Fruit fly (Drosophila melanogaster) whole organism, embryonic: ENCODE measurements around the gene RpS26.

Experiments
- Aef1 ChIP-seq: fragments of 200-800 bp; sonication (Bioruptor generic); IDR thresholded peaks from 3 replicates; pipeline ENCODE4 v1.3.6; 2022; ENCODE audit warnings: missing biosample characterization, missing genetic modification characterization
- Awh ChIP-seq: fragments of 200-800 bp; sonication (Bioruptor generic); IDR thresholded peaks from 2 replicates; pipeline ENCODE4, ENCODE4 v1.3.6; 2022; ENCODE audit warnings: missing biosample characterization, missing genetic modification characterization
- CG10654 ChIP-seq: fragments of 200-800 bp; sonication (Bioruptor generic); optimal IDR thresholded peaks from 2 replicates; lab custom pipeline; 2016; ENCODE audit warnings: missing biosample characterization, missing genetic modification characterization
- CG11456 ChIP-seq: fragments of 200-800 bp; sonication (Bioruptor generic); IDR thresholded peaks from 3 replicates; pipeline ENCODE4 v1.3.6; 2022; ENCODE audit warnings: missing biosample characterization, missing genetic modification characterization
- CG11560 ChIP-seq: fragments of 200-800 bp; sonication (Bioruptor generic); IDR thresholded peaks from 3 replicates; pipeline ENCODE4 v1.3.6; 2022; ENCODE audit warnings: missing biosample characterization, missing genetic modification characterization
- CG12942 ChIP-seq: fragments of 200-800 bp; sonication (Bioruptor generic); optimal IDR thresholded peaks from 3 replicates; lab custom pipeline; 2016; ENCODE audit warnings: missing biosample characterization, missing genetic modification characterization
- CG13123 ChIP-seq: fragments of 200-800 bp; sonication (Bioruptor generic); optimal IDR thresholded peaks from 2 replicates; lab custom pipeline; 2016; ENCODE audit warnings: missing biosample characterization, missing genetic modification characterization
- CG16779 ChIP-seq: fragments of 200-800 bp; sonication (Bioruptor generic); IDR thresholded peaks from 2 replicates; pipeline ENCODE4 v1.3.6; 2022; ENCODE audit warnings: missing biosample characterization, missing genetic modification characterization
- CG17361 ChIP-seq: fragments of 200-800 bp; sonication (Bioruptor generic); IDR thresholded peaks from 3 replicates; pipeline ENCODE4 v1.3.6; 2022; ENCODE audit warnings: missing biosample characterization, missing genetic modification characterization
- CG3065 ChIP-seq: fragments of 200-800 bp; sonication (Bioruptor generic); optimal IDR thresholded peaks from 2 replicates; lab custom pipeline; 2016; ENCODE audit warnings: missing biosample characterization, missing genetic modification characterization
- CG3407 ChIP-seq: fragments of 200-800 bp; sonication (Bioruptor generic); optimal IDR thresholded peaks from 2 replicates; lab custom pipeline; 2018; ENCODE audit warnings: missing biosample characterization, mild to moderate bottlenecking, missing genetic modification characterization
- CG4424 ChIP-seq: fragments of 200-800 bp; sonication (Bioruptor generic); optimal IDR thresholded peaks from 3 replicates; lab custom pipeline; 2016; ENCODE audit warnings: missing biosample characterization, missing genetic modification characterization
- CG6272 ChIP-seq: fragments of 200-800 bp; sonication (Bioruptor generic); IDR thresholded peaks from 2 replicates; pipeline ENCODE4 v1.3.6; 2022; ENCODE audit warnings: missing biosample characterization, missing genetic modification characterization
- CG7556 ChIP-seq: fragments of 200-800 bp; sonication (Bioruptor generic); optimal IDR thresholded peaks from 2 replicates; lab custom pipeline; 2017; ENCODE audit warnings: missing biosample characterization, mild to moderate bottlenecking, missing genetic modification characterization
- CG7963 ChIP-seq: fragments of 200-800 bp; sonication (Bioruptor generic); IDR thresholded peaks from 3 replicates; pipeline ENCODE4 v1.3.6; 2022; ENCODE audit warnings: missing biosample characterization, missing genetic modification characterization; ENCODE audit not compliant: partially characterized antibody
- CG8359 ChIP-seq: fragments of 200-800 bp; sonication (Bioruptor generic); optimal IDR thresholded peaks from 2 replicates; lab custom pipeline; 2017; ENCODE audit warnings: missing biosample characterization, mild to moderate bottlenecking, missing genetic modification characterization, borderline replicate concordance
- CG9876 ChIP-seq: fragments of 200-800 bp; sonication (Bioruptor generic); optimal IDR thresholded peaks from 2 replicates; lab custom pipeline; 2016; ENCODE audit warnings: missing biosample characterization, missing genetic modification characterization
- Doc3 ChIP-seq: fragments of 200-800 bp; sonication (Bioruptor generic); IDR thresholded peaks from 3 replicates; pipeline ENCODE4 v1.3.6; 2022; ENCODE audit warnings: missing biosample characterization, missing genetic modification characterization; ENCODE audit not compliant: partially characterized antibody
- E2f1 ChIP-seq: fragments of 200-800 bp; sonication (Bioruptor generic); IDR thresholded peaks from 2 replicates; pipeline ENCODE4 v1.3.6; 2022; ENCODE audit warnings: missing biosample characterization, missing genetic modification characterization
- ERR ChIP-seq: fragments of 200-800 bp; sonication (Bioruptor generic); optimal IDR thresholded peaks from 2 replicates; lab custom pipeline; 2016; ENCODE audit warnings: missing biosample characterization, missing genetic modification characterization
- H2.0 ChIP-seq: fragments of 200-800 bp; sonication (Bioruptor generic); IDR thresholded peaks from 2 replicates; pipeline ENCODE4 v1.3.6; 2022; ENCODE audit warnings: missing biosample characterization, missing genetic modification characterization
- HLH3B ChIP-seq: fragments of 200-800 bp; sonication (Bioruptor generic); IDR thresholded peaks from 2 replicates; pipeline ENCODE4 v1.3.6; 2022; ENCODE audit warnings: missing biosample characterization, missing genetic modification characterization
- Hr39 ChIP-seq: fragments of >200 bp; optimal IDR thresholded peaks from 2 replicates; lab custom pipeline; 2017
- Mes4 ChIP-seq: fragments of 200-800 bp; sonication (Bioruptor generic); optimal IDR thresholded peaks from 2 replicates; lab custom pipeline; 2016; ENCODE audit warnings: missing biosample characterization, missing genetic modification characterization
- Ptx1 ChIP-seq: fragments of 200-800 bp; sonication (Bioruptor generic); IDR thresholded peaks from 2 replicates; pipeline ENCODE4 v1.3.6; 2022; ENCODE audit warnings: missing biosample characterization, missing genetic modification characterization
- Rfx ChIP-seq: fragments of 200-800 bp; sonication (Bioruptor generic); IDR thresholded peaks from 2 replicates; pipeline ENCODE4 v1.3.6; 2022; ENCODE audit warnings: missing biosample characterization, missing genetic modification characterization
- Sox100B ChIP-seq: fragments of 200-800 bp; sonication (Bioruptor generic); optimal IDR thresholded peaks from 3 replicates; lab custom pipeline; 2018; ENCODE audit warnings: missing biosample characterization, mild to moderate bottlenecking, missing genetic modification characterization
- Trl ChIP-seq, 3 experiments: fragments of >200 bp in 2 of 3; fragments of 200-800 bp in 1 of 3; sonication (Bioruptor generic) in 1 of 3; optimal IDR thresholded peaks; 2 replicates in 1 of 3; 3 replicates in 2 of 3; lab custom pipeline; 2016 to 2017; ENCODE audit warnings: missing biosample characterization in 1 of 3, missing genetic modification characterization in 1 of 3
- ab ChIP-seq: fragments of 200-800 bp; sonication (Bioruptor generic); optimal IDR thresholded peaks from 2 replicates; lab custom pipeline; 2016; ENCODE audit warnings: missing biosample characterization, missing genetic modification characterization
- ato ChIP-seq: fragments of 200-800 bp; sonication (Bioruptor generic); IDR thresholded peaks from 2 replicates; pipeline ENCODE4 v1.3.6; 2022; ENCODE audit warnings: missing biosample characterization, missing genetic modification characterization; ENCODE audit not compliant: partially characterized antibody
- bbx ChIP-seq: fragments of 200-800 bp; sonication (Bioruptor generic); IDR thresholded peaks from 2 replicates; pipeline ENCODE4 v1.3.6; 2022; ENCODE audit warnings: missing biosample characterization, missing genetic modification characterization; ENCODE audit not compliant: partially characterized antibody
- bigmax ChIP-seq: fragments of 200-800 bp; sonication (Bioruptor generic); optimal IDR thresholded peaks from 2 replicates; lab custom pipeline; 2018; ENCODE audit warnings: missing biosample characterization, mild to moderate bottlenecking, missing genetic modification characterization
- chif ChIP-seq, 2 experiments: fragments of 200-800 bp; sonication (Bioruptor generic); optimal IDR thresholded peaks; 3 replicates each; lab custom pipeline; 2016; ENCODE audit warnings: missing biosample characterization in 2 of 2, missing genetic modification characterization in 2 of 2
- dm ChIP-seq: fragments of 200-800 bp; sonication (Bioruptor generic); optimal IDR thresholded peaks from 3 replicates; lab custom pipeline; 2016; ENCODE audit warnings: missing biosample characterization, missing genetic modification characterization
- eyg ChIP-seq: fragments of 200-800 bp; sonication (Bioruptor generic); optimal IDR thresholded peaks from 3 replicates; lab custom pipeline; 2016; ENCODE audit warnings: missing biosample characterization, missing genetic modification characterization
- gem ChIP-seq: fragments of 200-800 bp; sonication (Bioruptor generic); optimal IDR thresholded peaks from 2 replicates; lab custom pipeline; 2019; ENCODE audit warnings: missing biosample characterization, mild to moderate bottlenecking, missing genetic modification characterization, moderate library complexity
- gsb-n ChIP-seq: fragments of 200-800 bp; sonication (Bioruptor generic); optimal IDR thresholded peaks from 3 replicates; lab custom pipeline; 2018; ENCODE audit warnings: missing biosample characterization, mild to moderate bottlenecking, missing genetic modification characterization
- inv ChIP-seq: fragments of 200-800 bp; sonication (Bioruptor generic); IDR thresholded peaks from 2 replicates; pipeline ENCODE4 v1.3.6; 2022; ENCODE audit warnings: missing biosample characterization, missing genetic modification characterization; ENCODE audit not compliant: partially characterized antibody
- lab ChIP-seq: fragments of 200-800 bp; sonication (Bioruptor generic); optimal IDR thresholded peaks from 3 replicates; lab custom pipeline; 2017; ENCODE audit warnings: missing biosample characterization, missing genetic modification characterization, mild to moderate bottlenecking, moderate library complexity, missing genetic modification reagents
- pan ChIP-seq, 4 experiments: fragments of >200 bp in 3 of 4; fragments of 200-800 bp in 1 of 4; sonication (Bioruptor generic) in 1 of 4; optimal IDR thresholded peaks in 3 of 4; IDR thresholded peaks in 1 of 4; 2 replicates each; pipeline versions ENCODE4 v1.3.6 to Lab custom; 2017 to 2022; ENCODE audit warnings: missing biosample characterization in 2 of 4, missing genetic modification characterization in 2 of 4, mixed read lengths in 1 of 4
- schlank ChIP-seq: fragments of 200-800 bp; sonication (Bioruptor generic); optimal IDR thresholded peaks from 2 replicates; lab custom pipeline; 2018; ENCODE audit warnings: missing biosample characterization, mild to moderate bottlenecking, missing genetic modification characterization
- slou ChIP-seq: fragments of 200-800 bp; sonication (Bioruptor generic); optimal IDR thresholded peaks from 3 replicates; lab custom pipeline; 2016; ENCODE audit warnings: missing biosample characterization, missing genetic modification characterization
- sr ChIP-seq: fragments of 200-800 bp; sonication (Bioruptor generic); IDR thresholded peaks from 3 replicates; pipeline ENCODE4 v1.3.6; 2022; ENCODE audit warnings: missing biosample characterization, missing genetic modification characterization
- ssp ChIP-seq: fragments of 200-800 bp; sonication (Bioruptor generic); IDR thresholded peaks from 2 replicates; pipeline ENCODE4 v1.3.6; 2022; ENCODE audit warnings: missing biosample characterization, missing genetic modification characterization
- sug ChIP-seq: fragments of 200-800 bp; optimal IDR thresholded peaks from 2 replicates; lab custom pipeline; 2019; ENCODE audit warnings: missing biosample characterization, mild to moderate bottlenecking, missing genetic modification characterization, moderate library complexity
- trh ChIP-seq: fragments of 200-800 bp; sonication (Bioruptor generic); optimal IDR thresholded peaks from 2 replicates; lab custom pipeline; 2016; ENCODE audit warnings: missing biosample characterization, missing genetic modification characterization
- twi ChIP-seq: fragments of 200-800 bp; optimal IDR thresholded peaks from 2 replicates; lab custom pipeline; 2019; ENCODE audit warnings: missing biosample characterization, mild to moderate bottlenecking, missing genetic modification characterization, moderate library complexity
- vvl ChIP-seq: fragments of 200-800 bp; sonication (Bioruptor generic); IDR thresholded peaks from 2 replicates; pipeline ENCODE4 v1.3.6; 2022; ENCODE audit warnings: missing biosample characterization, missing genetic modification characterization
- wek ChIP-seq: fragments of 200-800 bp; sonication (Bioruptor generic); optimal IDR thresholded peaks from 3 replicates; lab custom pipeline; 2018; ENCODE audit warnings: missing biosample characterization, mild to moderate bottlenecking, missing genetic modification characterization, moderate library complexity

RpS26 gene

DNA sequence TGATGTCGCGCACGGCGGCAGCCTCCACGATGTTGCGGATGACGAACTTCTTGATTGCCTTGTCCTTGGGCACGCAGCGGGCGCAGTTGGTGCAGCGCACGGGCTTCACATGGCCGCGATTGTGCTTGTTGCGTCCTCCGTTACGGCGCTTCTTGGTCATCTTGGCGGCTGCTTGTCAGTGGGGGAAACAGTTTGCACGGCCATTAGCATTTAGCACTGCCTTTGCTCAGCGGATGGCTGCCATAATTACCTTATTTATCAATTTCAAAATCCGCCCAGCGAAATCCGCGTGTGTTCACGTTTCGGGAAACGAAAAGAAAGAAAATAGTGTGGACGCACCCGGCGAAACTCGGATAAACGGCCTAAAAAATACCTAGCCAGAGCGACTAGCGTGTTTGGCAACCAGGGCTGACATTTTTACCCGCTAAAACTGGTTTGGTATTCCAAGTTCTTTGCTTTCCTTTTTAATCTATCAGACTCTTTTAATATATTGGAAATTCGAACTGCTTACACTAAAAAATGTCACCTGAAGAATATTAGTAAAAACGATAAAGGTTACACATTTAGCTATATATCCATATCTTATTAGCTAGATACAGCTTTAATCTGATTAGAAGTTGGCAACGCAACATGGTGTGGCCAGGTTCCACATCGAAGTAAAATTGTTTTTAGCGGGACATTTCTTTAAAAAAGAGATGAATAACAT, at the start of gene RpS26 (continued):
- TF ChIP-seq Aef1 (GFP tag; lab: Robert Waterston, UW) = no peak
- TF ChIP-seq CG3407 (GFP tag; lab: Kevin White, UChicago) = peak; percentile 3
- peak; percentile 30 for TF ChIP-seq trh (GFP tag; lab: Kevin White, UChicago)
- TF ChIP-seq vvl (GFP tag; lab: Robert Waterston, UW) = peak; percentile 55
- peak; percentile 50 for TF ChIP-seq schlank (tag; lab: Kevin White, UChicago)
- peak; percentile 56 for TF ChIP-seq gem
- no peak for TF ChIP-seq CG8359 (GFP tag; lab: Kevin White, UChicago)
- TF ChIP-seq CG3065 = no peak
- no peak for TF ChIP-seq CG9876 (GFP tag; lab: Kevin White, UChicago)
- no peak for TF ChIP-seq bigmax
- TF ChIP-seq CG4424 (GFP tag; lab: Kevin White, UChicago) = peak; percentile 50
- TF ChIP-seq wek (GFP tag; lab: Kevin White, UChicago) = no peak
- TF ChIP-seq E2f1 (GFP tag; lab: Robert Waterston, UW) = no peak
- no peak for TF ChIP-seq pan (optimal IDR thresholded peaks at IDR 0.05; lab: Kevin White, UChicago)
- TF ChIP-seq pan (GFP tag; optimal IDR thresholded peaks at IDR 0.05 in 1 of 2, IDR thresholded peaks at IDR 0.05 in 1 of 2) = no peak
- no peak for TF ChIP-seq CG7556 (GFP tag; lab: Kevin White, UChicago)
- TF ChIP-seq ab (GFP tag; lab: Kevin White, UChicago) = no peak
- no peak for TF ChIP-seq CG16779 (GFP tag; lab: Robert Waterston, UW)
- peak; percentile 69 for TF ChIP-seq sug
- TF ChIP-seq Hr39 = no peak
- peak; percentile 45; the same call in 1 of the 2 replicates for TF ChIP-seq Ptx1 (GFP tag; lab: Robert Waterston, UW)
- no peak for TF ChIP-seq eyg (GFP tag; lab: Kevin White, UChicago)
- no peak for TF ChIP-seq lab
- TF ChIP-seq twi (tag; lab: Kevin White, UChicago) = peak; percentile 56
- no peak for TF ChIP-seq ERR
- TF ChIP-seq ssp (GFP tag; lab: Robert Waterston, UW) = peak; percentile 48
- TF ChIP-seq CG17361 = peak; percentile 81
- TF ChIP-seq dm (GFP tag; lab: Kevin White, UChicago) = peak; percentile 89
- peak; percentile 56 for TF ChIP-seq slou
- TF ChIP-seq CG11456 (GFP tag; lab: Robert Waterston, UW) = peak; percentile 72; the same call in 2 of the 3 replicates
- 0 out of 2 replicates have a peak, but pooled peaks have one; percentile 33 for TF ChIP-seq Awh (GFP tag; lab: Robert Waterston, UW)
- no peak for TF ChIP-seq ato (GFP tag; lab: Robert Waterston, UW)
- TF ChIP-seq CG11560 = no peak
- TF ChIP-seq sr = no peak
- TF ChIP-seq CG6272 = peak; percentile 48; the same call in 1 of the 2 replicates
- TF ChIP-seq CG10654 (GFP tag; lab: Kevin White, UChicago) = peak; percentile 5
- TF ChIP-seq CG13123 (GFP tag; lab: Kevin White, UChicago) = peak; percentile 37
- peak; percentile 37; the same call in 1 of the 2 replicates for TF ChIP-seq H2.0 (GFP tag; lab: Robert Waterston, UW)
- peak; percentile 75 for TF ChIP-seq Rfx (GFP tag; lab: Robert Waterston, UW)
- peak; percentile 62 for TF ChIP-seq Mes4
- TF ChIP-seq HLH3B (GFP tag; lab: Robert Waterston, UW) = peak; percentile 53; the same call in 1 of the 2 replicates
- TF ChIP-seq chif (GFP tag; optimal IDR thresholded peaks at IDR 0.05; lab: Kevin White, UChicago) = peak in 1 of 2 experiments; percentile 38
- peak; percentile 16 for TF ChIP-seq CG12942
- TF ChIP-seq bbx (GFP tag; lab: Robert Waterston, UW) = no peak; the same call in 1 of the 2 replicates
- no peak for TF ChIP-seq CG7963 (GFP tag; lab: Robert Waterston, UW)
- TF ChIP-seq gsb-n (tag; lab: Kevin White, UChicago) = no peak
- peak; percentile 68 for TF ChIP-seq Sox100B (GFP tag; lab: Kevin White, UChicago)
- no peak for TF ChIP-seq Doc3 (GFP tag; lab: Robert Waterston, UW)
- no peak for TF ChIP-seq inv
- no peak for TF ChIP-seq Trl (optimal IDR thresholded peaks at IDR 0.05; lab: Kevin White, UChicago)
- peak; percentile 53 for TF ChIP-seq Trl (GFP tag; optimal IDR thresholded peaks at IDR 0.05; lab: Kevin White, UChicago)
